Fruit fly (Drosophila melanogaster): ENCODE data around the gene RASSF8.

DNA sequence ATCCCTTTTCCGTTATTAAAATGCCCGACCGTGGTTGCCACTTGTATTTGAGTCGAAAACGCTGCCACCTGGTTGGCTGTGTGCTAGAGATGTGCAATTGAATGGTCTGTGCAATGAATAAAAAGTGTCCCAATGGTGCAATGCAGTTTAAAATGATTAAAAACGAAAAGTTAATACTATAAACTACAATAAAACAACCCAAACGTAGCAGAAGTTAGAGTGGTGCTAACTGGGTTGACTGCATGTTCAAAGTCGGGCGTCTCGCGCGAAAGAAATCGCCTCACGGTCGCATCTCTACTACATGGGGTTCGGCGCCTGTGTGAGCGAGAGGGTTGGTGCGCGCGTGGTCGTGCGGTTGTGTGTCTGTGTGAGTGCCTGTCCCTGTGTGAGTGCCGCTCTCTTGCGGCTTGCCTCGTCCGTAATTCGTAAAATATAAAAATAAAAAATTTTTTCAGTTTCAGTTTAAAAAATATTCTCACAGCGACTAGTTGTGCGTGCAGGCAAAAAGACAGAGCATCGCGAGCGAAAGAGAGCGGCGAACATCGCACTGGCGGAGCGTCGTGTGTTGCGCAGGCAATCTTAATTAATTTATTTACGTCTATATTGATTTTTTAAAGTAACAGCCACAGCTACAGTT is 14.6 kb upstream of the RASSF8 start:
- TF ChIP-seq insv (optimal IDR thresholded peaks at IDR 0.05) (no peak), h (optimal IDR thresholded peaks at IDR 0.05) (no peak), psq (optimal IDR thresholded peaks at IDR 0.05) (no peak), ttk (optimal IDR thresholded peaks at IDR 0.05) (no peak)

Measured in Kc167 (cell line).